Fruit fly (Drosophila melanogaster) whole organism, embryonic: ENCODE data around the gene Exo70.

ENCODE experiments used
- B-H1 ChIP-seq: fragments of 200-800 bp; sonication (Bioruptor generic); IDR thresholded peaks from 3 replicates; pipeline ENCODE4 v1.3.6; 2022; ENCODE audit warnings: missing biosample characterization, missing genetic modification characterization
- Blimp-1 ChIP-seq: fragments of 200-800 bp; sonication (Bioruptor generic); optimal IDR thresholded peaks from 3 replicates; lab custom pipeline; 2018; ENCODE audit warnings: missing biosample characterization, missing genetic modification characterization, mild to moderate bottlenecking, moderate library complexity, missing genetic modification reagents
- CG10431 ChIP-seq: fragments of 200-800 bp; sonication (Bioruptor generic); optimal IDR thresholded peaks from 3 replicates; lab custom pipeline; 2018; ENCODE audit warnings: missing biosample characterization, mild to moderate bottlenecking, missing genetic modification characterization
- CG11247 ChIP-seq: fragments of 200-800 bp; sonication (Bioruptor generic); IDR thresholded peaks from 2 replicates; pipeline ENCODE4 v1.3.6; 2022; ENCODE audit warnings: missing biosample characterization, missing genetic modification characterization
- CG12299 ChIP-seq: fragments of 200-800 bp; sonication (Bioruptor generic); optimal IDR thresholded peaks from 2 replicates; lab custom pipeline; 2018; ENCODE audit warnings: missing biosample characterization, mild to moderate bottlenecking, missing genetic modification characterization
- CG13296 ChIP-seq: fragments of 200-800 bp; sonication (Bioruptor generic); optimal IDR thresholded peaks from 3 replicates; lab custom pipeline; 2018; ENCODE audit warnings: missing biosample characterization, mild to moderate bottlenecking, missing genetic modification characterization
- CG14050 ChIP-seq: fragments of 200-800 bp; sonication (Bioruptor generic); IDR thresholded peaks from 3 replicates; pipeline ENCODE4 v1.3.6; 2022; ENCODE audit warnings: missing biosample characterization, missing genetic modification characterization
- CG15269 ChIP-seq: fragments of 200-800 bp; sonication (Bioruptor generic); optimal IDR thresholded peaks from 2 replicates; lab custom pipeline; 2018; ENCODE audit warnings: missing biosample characterization, mild to moderate bottlenecking, missing genetic modification characterization, moderate library complexity
- CG1603 ChIP-seq: fragments of 200-800 bp; sonication (Bioruptor generic); optimal IDR thresholded peaks from 2 replicates; lab custom pipeline; 2019; ENCODE audit warnings: missing biosample characterization, mild to moderate bottlenecking, missing genetic modification characterization, moderate library complexity
- CG16815 ChIP-seq: fragments of 200-800 bp; sonication (Bioruptor generic); optimal IDR thresholded peaks from 3 replicates; lab custom pipeline; 2017; ENCODE audit warnings: missing biosample characterization, mild to moderate bottlenecking, missing genetic modification characterization
- CG2129 ChIP-seq: fragments of 200-800 bp; sonication (Bioruptor generic); IDR thresholded peaks from 2 replicates; pipeline ENCODE4 v1.3.6; 2022; ENCODE audit warnings: missing biosample characterization, missing genetic modification characterization; ENCODE audit not compliant: partially characterized antibody
- CG31224 ChIP-seq: fragments of 200-800 bp; sonication (Bioruptor generic); IDR thresholded peaks from 2 replicates; pipeline ENCODE4 v1.3.6; 2022; ENCODE audit warnings: missing biosample characterization, missing genetic modification characterization
- CG33557 ChIP-seq: fragments of 200-800 bp; sonication (Bioruptor generic); optimal IDR thresholded peaks from 2 replicates; lab custom pipeline; 2019; ENCODE audit warnings: missing biosample characterization, mild to moderate bottlenecking, missing genetic modification characterization, moderate library complexity
- CG3407 ChIP-seq: fragments of 200-800 bp; sonication (Bioruptor generic); optimal IDR thresholded peaks from 2 replicates; lab custom pipeline; 2018; ENCODE audit warnings: missing biosample characterization, mild to moderate bottlenecking, missing genetic modification characterization
- CG4282 ChIP-seq: fragments of 200-800 bp; sonication (Bioruptor generic); optimal IDR thresholded peaks from 2 replicates; lab custom pipeline; 2016; ENCODE audit warnings: missing biosample characterization, missing genetic modification characterization
- CG7357 ChIP-seq: fragments of 200-800 bp; sonication (Bioruptor generic); IDR thresholded peaks from 3 replicates; pipeline ENCODE4 v1.3.6; 2022; ENCODE audit warnings: missing biosample characterization, missing genetic modification characterization
- CG7963 ChIP-seq: fragments of 200-800 bp; sonication (Bioruptor generic); IDR thresholded peaks from 3 replicates; pipeline ENCODE4 v1.3.6; 2022; ENCODE audit warnings: missing biosample characterization, missing genetic modification characterization; ENCODE audit not compliant: partially characterized antibody
- CG9932 ChIP-seq: fragments of 200-800 bp; sonication (Bioruptor generic); IDR thresholded peaks from 2 replicates; pipeline ENCODE4 v1.3.6; 2022; ENCODE audit warnings: missing biosample characterization, missing genetic modification characterization
- Dbx ChIP-seq: fragments of 200-800 bp; sonication (Bioruptor generic); IDR thresholded peaks from 3 replicates; pipeline ENCODE4 v1.3.6; 2022; ENCODE audit warnings: missing biosample characterization, missing genetic modification characterization
- Deaf1 ChIP-seq: fragments of 200-800 bp; optimal IDR thresholded peaks from 3 replicates; lab custom pipeline; 2019; ENCODE audit warnings: missing biosample characterization, mild to moderate bottlenecking, missing genetic modification characterization, moderate library complexity
- Dfd ChIP-seq, 2 experiments: fragments of >200 bp; optimal IDR thresholded peaks; 2 replicates each; lab custom pipeline; 2017; ENCODE audit warnings: missing biosample characterization in 2 of 2, missing genetic modification characterization in 2 of 2
- Ets65A ChIP-seq: fragments of 200-800 bp; sonication (Bioruptor generic); peaks from one replicate; lab custom pipeline; 2016; ENCODE audit warnings: missing biosample characterization, missing genetic modification characterization
- HLH54F ChIP-seq: fragments of 200-800 bp; sonication (Bioruptor generic); optimal IDR thresholded peaks from 3 replicates; lab custom pipeline; 2016; ENCODE audit warnings: missing biosample characterization, missing genetic modification characterization
- Hr78 ChIP-seq, 2 experiments: fragments of 200-800 bp in 1 of 2; fragments of >200 bp in 1 of 2; sonication (Bioruptor generic) in 1 of 2; optimal IDR thresholded peaks; 2 replicates each; lab custom pipeline; 2017 to 2019; ENCODE audit warnings: missing biosample characterization in 2 of 2, missing genetic modification characterization in 2 of 2, mild to moderate bottlenecking in 1 of 2, moderate library complexity in 1 of 2
- Lim3 ChIP-seq: fragments of 200-800 bp; sonication (Bioruptor generic); IDR thresholded peaks from 2 replicates; pipeline ENCODE4 v1.3.6; 2022; ENCODE audit warnings: missing biosample characterization, missing genetic modification characterization
- Meics ChIP-seq: fragments of 200-800 bp; sonication (Bioruptor generic); optimal IDR thresholded peaks from 2 replicates; lab custom pipeline; 2017; ENCODE audit warnings: missing biosample characterization, mild to moderate bottlenecking, missing genetic modification characterization
- Optix ChIP-seq: fragments of 200-800 bp; sonication (Bioruptor generic); IDR thresholded peaks from 3 replicates; pipeline ENCODE4 v1.3.6; 2022; ENCODE audit warnings: missing biosample characterization, missing genetic modification characterization
- Sry-δ ChIP-seq: fragments of 200-800 bp; sonication (Bioruptor generic); optimal IDR thresholded peaks from 2 replicates; lab custom pipeline; 2016; ENCODE audit warnings: missing biosample characterization, missing genetic modification characterization
- ase ChIP-seq: fragments of 200-800 bp; sonication (Bioruptor generic); IDR thresholded peaks from 3 replicates; pipeline ENCODE4 v1.3.6; 2022; ENCODE audit warnings: missing biosample characterization, missing genetic modification characterization
- chm ChIP-seq: fragments of 200-800 bp; sonication (Bioruptor generic); IDR thresholded peaks from 2 replicates; pipeline ENCODE4 v1.3.6; 2022; ENCODE audit warnings: missing biosample characterization, missing genetic modification characterization
- ci ChIP-seq: fragments of 200-800 bp; sonication (Bioruptor generic); IDR thresholded peaks from 3 replicates; pipeline ENCODE4 v1.3.6; 2022; ENCODE audit warnings: missing biosample characterization, missing genetic modification characterization
- crp ChIP-seq, 2 experiments: fragments of 200-800 bp; sonication (Bioruptor generic); optimal IDR thresholded peaks; 2 replicates in 1 of 2; 3 replicates in 1 of 2; lab custom pipeline; 2017; ENCODE audit warnings: missing biosample characterization in 2 of 2, missing genetic modification characterization in 2 of 2, mild to moderate bottlenecking in 1 of 2, moderate library complexity in 1 of 2
- gcm ChIP-seq: fragments of 200-800 bp; sonication (Bioruptor generic); optimal IDR thresholded peaks from 2 replicates; lab custom pipeline; 2019; ENCODE audit warnings: missing biosample characterization, mild to moderate bottlenecking, missing genetic modification characterization, moderate library complexity
- gem ChIP-seq: fragments of 200-800 bp; sonication (Bioruptor generic); optimal IDR thresholded peaks from 2 replicates; lab custom pipeline; 2019; ENCODE audit warnings: missing biosample characterization, mild to moderate bottlenecking, missing genetic modification characterization, moderate library complexity
- gfzf ChIP-seq: fragments of 200-800 bp; sonication (Bioruptor generic); optimal IDR thresholded peaks from 2 replicates; lab custom pipeline; 2016; ENCODE audit warnings: missing biosample characterization, mild to moderate bottlenecking, missing genetic modification characterization, moderate library complexity
- jigr1 ChIP-seq: fragments of 200-800 bp; sonication (Bioruptor generic); IDR thresholded peaks from 3 replicates; pipeline ENCODE4 v1.3.6; 2022; ENCODE audit warnings: missing biosample characterization, missing genetic modification characterization
- kay ChIP-seq: fragments of 200-800 bp; sonication (Bioruptor generic); optimal IDR thresholded peaks from 2 replicates; lab custom pipeline; 2016; ENCODE audit warnings: missing biosample characterization, missing genetic modification characterization
- klu ChIP-seq: fragments of 200-800 bp; sonication (Bioruptor generic); IDR thresholded peaks from 2 replicates; pipeline ENCODE4 v1.3.6; 2022; ENCODE audit warnings: missing biosample characterization, missing genetic modification characterization
- kni ChIP-seq: fragments of 200-800 bp; sonication (Bioruptor generic); optimal IDR thresholded peaks from 3 replicates; lab custom pipeline; 2017; ENCODE audit warnings: mild to moderate bottlenecking, missing biosample characterization, missing genetic modification reagents, missing genetic modification characterization
- pfk ChIP-seq: fragments of 200-800 bp; sonication (Bioruptor generic); optimal IDR thresholded peaks from 2 replicates; lab custom pipeline; 2018; ENCODE audit warnings: missing biosample characterization, mild to moderate bottlenecking, missing genetic modification characterization, moderate library complexity
- pros ChIP-seq: fragments of 200-800 bp; sonication (Bioruptor generic); optimal IDR thresholded peaks from 3 replicates; lab custom pipeline; 2019; ENCODE audit warnings: missing biosample characterization, mild to moderate bottlenecking, missing genetic modification characterization, moderate library complexity
- rib ChIP-seq: fragments of 200-800 bp; sonication (Bioruptor generic); IDR thresholded peaks from 2 replicates; pipeline ENCODE4 v1.3.6; 2022; ENCODE audit warnings: missing biosample characterization, missing genetic modification characterization
- sd ChIP-seq: fragments of 200-800 bp; sonication (Bioruptor generic); optimal IDR thresholded peaks from 3 replicates; lab custom pipeline; 2018; ENCODE audit warnings: missing biosample characterization, mild to moderate bottlenecking, missing genetic modification characterization, moderate library complexity
- sens ChIP-seq: fragments of 200-800 bp; sonication (Bioruptor generic); peaks from one replicate; lab custom pipeline; 2016; ENCODE audit warnings: missing biosample characterization, missing genetic modification characterization
- sqz ChIP-seq: fragments of 200-800 bp; sonication (Bioruptor generic); optimal IDR thresholded peaks from 3 replicates; lab custom pipeline; 2018; ENCODE audit warnings: missing biosample characterization, mild to moderate bottlenecking, missing genetic modification characterization
- trh ChIP-seq: fragments of 200-800 bp; sonication (Bioruptor generic); optimal IDR thresholded peaks from 2 replicates; lab custom pipeline; 2016; ENCODE audit warnings: missing biosample characterization, missing genetic modification characterization
- ttk ChIP-seq: fragments of 200-800 bp; sonication (Bioruptor generic); IDR thresholded peaks from 2 replicates; pipeline ENCODE4 v2.1.2; 2022; ENCODE audit warnings: missing biosample characterization, missing genetic modification characterization
- wek ChIP-seq: fragments of 200-800 bp; sonication (Bioruptor generic); optimal IDR thresholded peaks from 3 replicates; lab custom pipeline; 2018; ENCODE audit warnings: missing biosample characterization, mild to moderate bottlenecking, missing genetic modification characterization, moderate library complexity
- yki ChIP-seq: fragments of >200 bp; optimal IDR thresholded peaks from 3 replicates; lab custom pipeline; 2018

Gene Exo70

dm6 chr3L:8372035-8372434, 39.6 kb upstream of the Exo70 start, which contains the start of gene ImpE1 (continued):
- no peak for TF ChIP-seq kay (GFP tag; lab: Kevin White, UChicago)
- TF ChIP-seq Ets65A = peak; percentile 35
- TF ChIP-seq CG33557 (GFP tag; lab: Kevin White, UChicago) = no peak
- 0 out of 2 replicates have a peak, but pooled peaks have one; percentile 23 for TF ChIP-seq klu
- no peak for TF ChIP-seq CG7357 (GFP tag; lab: Robert Waterston, UW)
- TF ChIP-seq CG14050 = no peak
- TF ChIP-seq crp (GFP tag; optimal IDR thresholded peaks at IDR 0.05; lab: Kevin White, UChicago) = no peak
- TF ChIP-seq Dfd (GFP tag; optimal IDR thresholded peaks at IDR 0.05; lab: Kevin White, UChicago) = peak in 1 of 2 experiments; percentile 89
- no peak for TF ChIP-seq pfk (GFP tag; lab: Kevin White, UChicago)
- TF ChIP-seq Deaf1 (tag; lab: Kevin White, UChicago) = peak; percentile 80
- no peak for TF ChIP-seq gfzf (GFP tag; lab: Kevin White, UChicago)
- 0 out of 2 replicates have a peak, but pooled peaks have one; percentile 16 for TF ChIP-seq CG9932 (GFP tag; lab: Robert Waterston, UW)
- no peak for TF ChIP-seq CG4282
- no peak for TF ChIP-seq jigr1 (GFP tag; lab: Robert Waterston, UW)
- TF ChIP-seq, all 482 proteins: peak for 14

- TF ChIP-seq sd (peak; percentile 14), CG10431 (no peak), yki (no peak), Hr78 (GFP tag; optimal IDR thresholded peaks at IDR 0.05; lab: Kevin White, UChicago) (peak in 1 of 2 experiments; percentile 47), CG16815 (GFP tag; lab: Kevin White, UChicago) (no peak), HLH54F (GFP tag; lab: Kevin White, UChicago) (no peak), Lim3 (GFP tag; lab: Robert Waterston, UW) (no peak), Ets65A (peak; percentile 62), kni (GFP tag; lab: Kevin White, UChicago) (peak; percentile 20), sens (GFP tag; lab: Kevin White, UChicago) (peak; percentile 11), CG11247 (GFP tag; lab: Robert Waterston, UW) (0 out of 2 replicates have a peak, but pooled peaks have one; percentile 38), pros (GFP tag; lab: Kevin White, UChicago) (peak; percentile 76), sqz (GFP tag; lab: Kevin White, UChicago) (peak; percentile 96), CG15269 (tag; lab: Kevin White, UChicago) (peak; percentile 70), trh (GFP tag; lab: Kevin White, UChicago) (no peak), CG13296 (GFP tag; lab: Kevin White, UChicago) (no peak), ase (GFP tag; lab: Robert Waterston, UW) (no peak), pfk (GFP tag; lab: Kevin White, UChicago) (no peak), Blimp-1 (GFP tag; lab: Kevin White, UChicago) (peak; percentile 65)
Observed at dm6 chr3L:8374107-8374506, 37.5 kb upstream of the Exo70 start.

dm6 chr3L:8379161-8379560, 32.5 kb upstream of the Exo70 start:
- TF ChIP-seq wek (GFP tag; lab: Kevin White, UChicago) = peak; percentile 36
- TF ChIP-seq CG12299 = no peak
- no peak for TF ChIP-seq Dbx
- TF ChIP-seq ci (GFP tag; lab: Robert Waterston, UW) = peak; percentile 50; the same call in 2 of the 3 replicates
- no peak for TF ChIP-seq B-H1 (GFP tag; lab: Robert Waterston, UW)
- TF ChIP-seq Blimp-1 (GFP tag; lab: Kevin White, UChicago) = peak; percentile 46
- TF ChIP-seq chm (GFP tag; lab: Robert Waterston, UW) = peak; percentile 27; the same call in 1 of the 2 replicates
- no peak for TF ChIP-seq Sry-δ (GFP tag; lab: Kevin White, UChicago)
- no peak for TF ChIP-seq CG2129 (GFP tag; lab: Robert Waterston, UW)
- TF ChIP-seq CG31224 (GFP tag; lab: Robert Waterston, UW) = no peak
- TF ChIP-seq gcm (GFP tag; lab: Kevin White, UChicago) = no peak
- TF ChIP-seq Optix = no peak
- peak; percentile 2 for TF ChIP-seq gem (tag; lab: Kevin White, UChicago)
- peak; percentile 46 for TF ChIP-seq CG3407 (GFP tag; lab: Kevin White, UChicago)
- TF ChIP-seq CG7963 (GFP tag; lab: Robert Waterston, UW) = no peak
- no peak for TF ChIP-seq ttk
- TF ChIP-seq CG1603 (tag; lab: Kevin White, UChicago) = peak; percentile 63
- no peak for TF ChIP-seq Meics (GFP tag; lab: Kevin White, UChicago)
- TF ChIP-seq rib (GFP tag; lab: Robert Waterston, UW) = no peak
